Worm (Caenorhabditis elegans): Measurements from ENCODE around the gene gly-3.

ce11 chrIII:7891573-7892306 lies 25.8 kb downstream of the gly-3 start, which contains the start of the genes ZK688.5 and fahd-1:
- TF ChIP-seq elt-3 (tag; optimal IDR thresholded peaks at IDR 0.05) (no peak), nhr-10 (tag; optimal IDR thresholded peaks at IDR 0.05) (no peak), elt-1 (tag; optimal IDR thresholded peaks at IDR 0.05) (no peak), ZK546.5 (tag; optimal IDR thresholded peaks at IDR 0.05) (no peak), unc-39 (tag; optimal IDR thresholded peaks at IDR 0.05) (no peak), R02D3.7 (tag; optimal IDR thresholded peaks at IDR 0.05) (no peak), egl-27 (tag; optimal IDR thresholded peaks at IDR 0.05) (peak; percentile 37), zag-1 (tag; optimal IDR thresholded peaks at IDR 0.05) (peak; percentile 16), nhr-6 (tag; optimal IDR thresholded peaks at IDR 0.05) (no peak)
